Worm (Caenorhabditis elegans) whole organism, L3 larva: ENCODE results near the gene C08E3.1.

ENCODE experiments used
- elt-1 ChIP-seq: fragments of 150-350 bp; optimal IDR thresholded peaks from 2 replicates; lab custom pipeline; 2014; ENCODE audit warnings: missing biosample characterization, missing genetic modification characterization
- nhr-237 ChIP-seq: fragments of 150-350 bp; optimal IDR thresholded peaks from 2 replicates; lab custom pipeline; 2014; ENCODE audit warnings: missing biosample characterization, missing genetic modification characterization
- nhr-28 ChIP-seq: fragments of 150-350 bp; optimal IDR thresholded peaks from 2 replicates; lab custom pipeline; 2014; ENCODE audit warnings: missing biosample characterization, missing genetic modification characterization
- nhr-77 ChIP-seq: fragments of 150-350 bp; optimal IDR thresholded peaks from 2 replicates; lab custom pipeline; 2014; ENCODE audit warnings: missing biosample characterization, missing genetic modification characterization
- pha-4 ChIP-seq: fragments of 150-350 bp; optimal IDR thresholded peaks from 2 replicates; lab custom pipeline; 2014; ENCODE audit warnings: missing biosample characterization, missing genetic modification reagents, missing genetic modification characterization
- pqm-1 ChIP-seq: fragments of 150-350 bp; optimal IDR thresholded peaks from 2 replicates; lab custom pipeline; 2017; ENCODE audit warnings: missing biosample characterization, missing genetic modification characterization, inconsistent platforms
- ztf-11 ChIP-seq: fragments of 150-350 bp; optimal IDR thresholded peaks from 2 replicates; lab custom pipeline; 2014; ENCODE audit warnings: missing biosample characterization, missing genetic modification characterization

DNA sequence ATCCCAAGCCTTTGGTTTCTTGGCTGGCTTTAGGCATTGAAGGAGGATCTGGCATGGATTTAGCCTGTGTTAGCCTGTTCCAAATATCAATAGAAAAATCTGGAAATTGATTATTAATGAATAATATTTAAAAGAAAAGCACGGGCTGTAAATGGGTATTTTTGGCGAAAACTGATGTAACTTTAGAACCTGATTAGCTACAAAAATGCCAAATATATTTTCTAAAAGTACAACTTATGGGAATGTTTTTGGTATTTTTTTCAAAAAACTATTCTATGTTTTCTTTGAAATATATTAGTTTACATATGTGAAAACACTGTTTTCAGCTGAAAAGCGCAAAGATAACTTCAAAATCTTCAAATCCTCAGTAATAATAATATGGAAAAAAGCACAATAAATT is 32.9 kb upstream of the C08E3.1 start, which contains the start of gene bath-26:
- TF ChIP-seq elt-1: no peak
- TF ChIP-seq nhr-237: no peak
- no peak for TF ChIP-seq pqm-1 (tag; lab: Kevin White, UChicago)
- no peak for TF ChIP-seq ztf-11 (tag; lab: Kevin White, UChicago)
- TF ChIP-seq pha-4 (tag; lab: Kevin White, UChicago): no peak
- TF ChIP-seq nhr-28 (tag; lab: Kevin White, UChicago): no peak
- TF ChIP-seq nhr-77 (tag; lab: Kevin White, UChicago): no peak
